Fruit fly (Drosophila melanogaster): ENCODE results near the gene CG17721.

CG17721 gene

DNA sequence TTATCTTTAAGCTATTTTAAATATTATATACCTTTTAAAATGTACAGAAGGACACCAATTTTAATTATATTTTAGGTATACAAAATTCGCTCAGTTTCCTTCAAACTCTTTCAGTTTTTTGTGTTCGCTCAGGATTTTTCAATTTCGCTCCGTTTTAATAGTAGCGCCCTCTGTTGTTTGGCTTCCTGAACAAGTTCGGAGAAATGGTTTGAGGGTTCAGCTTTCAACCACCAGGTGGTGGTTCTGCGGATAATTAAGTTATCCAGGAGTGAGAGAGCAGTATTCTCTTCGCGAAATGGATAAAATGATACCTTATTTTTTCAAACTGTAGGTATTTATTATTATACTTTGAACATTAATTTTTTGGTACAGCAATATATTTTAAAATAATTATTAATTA, 34.1 kb downstream of the CG17721 start (continued):
- TF ChIP-seq CG8359 (GFP tag; optimal IDR thresholded peaks at IDR 0.05; ENCODE audit: borderline replicate concordance) (peak; percentile 77), Med (GFP tag) (no peak), z (GFP tag; IDR thresholded peaks at IDR 0.05) (no peak), CHES-1-like (GFP tag; optimal IDR thresholded peaks at IDR 0.05) (no peak), Bgb (GFP tag; IDR thresholded peaks at IDR 0.05; ENCODE audit: partially characterized antibody) (no peak), CG31365 (tag; optimal IDR thresholded peaks at IDR 0.05) (peak; percentile 45), Dfd (GFP tag; optimal IDR thresholded peaks at IDR 0.05) (no peak), CG10431 (GFP tag; optimal IDR thresholded peaks at IDR 0.05) (peak; percentile 86), CG3407 (GFP tag; optimal IDR thresholded peaks at IDR 0.05) (peak; percentile 57), sens (GFP tag) (peak; percentile 92), Hmr (GFP tag; optimal IDR thresholded peaks at IDR 0.05) (peak; percentile 65), NC2α (GFP tag; optimal IDR thresholded peaks at IDR 0.05) (peak; percentile 2), CG17361 (GFP tag; IDR thresholded peaks at IDR 0.05) (no peak), CG12104 (GFP tag; optimal IDR thresholded peaks at IDR 0.05) (peak; percentile 48), MTF-1 (GFP tag; optimal IDR thresholded peaks at IDR 0.05; ENCODE audit: borderline replicate concordance) (peak; percentile 88), nom (GFP tag; optimal IDR thresholded peaks at IDR 0.05) (peak; percentile 24), fd64A (GFP tag; optimal IDR thresholded peaks at IDR 0.05) (peak; percentile 66), Side (GFP tag; optimal IDR thresholded peaks at IDR 0.05) (no peak), CG15696 (tag; optimal IDR thresholded peaks at IDR 0.05) (peak; percentile 81), Oaz (GFP tag; IDR thresholded peaks at IDR 0.05) (no peak), CG9727 (GFP tag; optimal IDR thresholded peaks at IDR 0.05) (peak; percentile 70), nerfin-2 (GFP tag; IDR thresholded peaks at IDR 0.05; ENCODE audit: partially characterized antibody) (no peak), Awh (GFP tag; IDR thresholded peaks at IDR 0.05) (peak; percentile 72), CG14441 (GFP tag; IDR thresholded peaks at IDR 0.05) (no peak), NFAT (GFP tag; IDR thresholded peaks at IDR 0.05) (peak; percentile 34; the same call in 1 of the 2 replicates), trem (tag; optimal IDR thresholded peaks at IDR 0.05) (peak; percentile 87), Xrp1 (GFP tag; IDR thresholded peaks at IDR 0.05) (peak; percentile 83), BtbVII (GFP tag; optimal IDR thresholded peaks at IDR 0.05) (peak; percentile 75), CG10979 (tag; optimal IDR thresholded peaks at IDR 0.05) (peak; percentile 83), CG7271 (tag; optimal IDR thresholded peaks at IDR 0.05) (peak; percentile 88), CG3281 (GFP tag; optimal IDR thresholded peaks at IDR 0.05) (no peak), CG9609 (GFP tag; optimal IDR thresholded peaks at IDR 0.05) (peak; percentile 37), Bdp1 (GFP tag; optimal IDR thresholded peaks at IDR 0.05) (peak; percentile 38), B-H2 (GFP tag; optimal IDR thresholded peaks at IDR 0.05) (no peak), CG12942 (GFP tag; optimal IDR thresholded peaks at IDR 0.05) (peak; percentile 6), odd (GFP tag; optimal IDR thresholded peaks at IDR 0.05) (peak; percentile 79), Nf-YC (tag; optimal IDR thresholded peaks at IDR 0.05) (peak; percentile 62), CG8089 (GFP tag; optimal IDR thresholded peaks at IDR 0.05) (peak; percentile 57), CG32767 (GFP tag; IDR thresholded peaks at IDR 0.05) (no peak), CG12659 (GFP tag; optimal IDR thresholded peaks at IDR 0.05) (no peak), Mes4 (GFP tag; optimal IDR thresholded peaks at IDR 0.05) (peak; percentile 65), pho (GFP tag; optimal IDR thresholded peaks at IDR 0.05) (no peak), dm (GFP tag; optimal IDR thresholded peaks at IDR 0.05) (peak; percentile 27), scrt (GFP tag; optimal IDR thresholded peaks at IDR 0.05) (peak; percentile 52), org-1 (GFP tag; optimal IDR thresholded peaks at IDR 0.05) (peak; percentile 27), tup (GFP tag; optimal IDR thresholded peaks at IDR 0.05) (no peak), CG13424 (tag; optimal IDR thresholded peaks at IDR 0.05) (peak; percentile 74), CG6854 (GFP tag; optimal IDR thresholded peaks at IDR 0.05) (peak; percentile 63), CG18619 (GFP tag; optimal IDR thresholded peaks at IDR 0.05) (peak; percentile 55), CG1024 (GFP tag; IDR thresholded peaks at IDR 0.05) (peak; percentile 59; the same call in 1 of the 2 replicates), eve (GFP tag; optimal IDR thresholded peaks at IDR 0.05) (no peak)
